Fruit fly (Drosophila melanogaster) whole organism, embryonic: ENCODE results near the gene CG34284.

Experiments
- ATbp ChIP-seq: fragments of 200-800 bp; sonication (Bioruptor generic); optimal IDR thresholded peaks from 2 replicates; lab custom pipeline; 2017; ENCODE audit warnings: missing biosample characterization, mild to moderate bottlenecking, missing genetic modification characterization, missing genetic modification reagents
- Bdp1 ChIP-seq: fragments of 200-800 bp; sonication (Bioruptor generic); optimal IDR thresholded peaks from 3 replicates; lab custom pipeline; 2016; ENCODE audit warnings: missing biosample characterization, missing genetic modification characterization
- C15 ChIP-seq: fragments of 200-800 bp; sonication (Bioruptor generic); IDR thresholded peaks from 3 replicates; pipeline ENCODE4 v1.3.6; 2022; ENCODE audit warnings: missing biosample characterization, missing genetic modification characterization
- CG10209 ChIP-seq: fragments of 200-800 bp; sonication (Bioruptor generic); optimal IDR thresholded peaks from 3 replicates; lab custom pipeline; 2017; ENCODE audit warnings: missing biosample characterization, mild to moderate bottlenecking, missing genetic modification characterization, missing genetic modification reagents
- CG10321 ChIP-seq: fragments of 200-800 bp; sonication (Bioruptor generic); IDR thresholded peaks from 2 replicates; pipeline ENCODE4 v1.3.6; 2022; ENCODE audit warnings: missing biosample characterization, missing genetic modification characterization
- CG11504 ChIP-seq: fragments of 200-800 bp; sonication (Bioruptor generic); optimal IDR thresholded peaks from 3 replicates; lab custom pipeline; 2019; ENCODE audit warnings: missing biosample characterization, mild to moderate bottlenecking, missing genetic modification characterization, moderate library complexity
- CG12071 ChIP-seq: fragments of 200-800 bp; sonication (Bioruptor generic); optimal IDR thresholded peaks from 3 replicates; lab custom pipeline; 2018; ENCODE audit warnings: missing biosample characterization, mild to moderate bottlenecking, missing genetic modification characterization
- CG13287 ChIP-seq: fragments of 200-800 bp; sonication (Bioruptor generic); IDR thresholded peaks from 2 replicates; pipeline ENCODE4 v1.3.6; 2022; ENCODE audit warnings: missing biosample characterization, missing genetic modification characterization; ENCODE audit not compliant: partially characterized antibody
- CG13775 ChIP-seq: fragments of 200-800 bp; sonication (Bioruptor generic); optimal IDR thresholded peaks from 3 replicates; lab custom pipeline; 2017; ENCODE audit warnings: missing biosample characterization, mild to moderate bottlenecking, missing genetic modification characterization
- CG15696 ChIP-seq: fragments of 200-800 bp; sonication (Bioruptor generic); optimal IDR thresholded peaks from 2 replicates; lab custom pipeline; 2019; ENCODE audit warnings: missing biosample characterization, mild to moderate bottlenecking, missing genetic modification characterization, moderate library complexity
- CG17186 ChIP-seq: fragments of 200-800 bp; sonication (Bioruptor generic); optimal IDR thresholded peaks from 3 replicates; lab custom pipeline; 2017; ENCODE audit warnings: missing biosample characterization, missing genetic modification reagents, missing genetic modification characterization
- CG17568 ChIP-seq: fragments of 200-800 bp; sonication (Bioruptor generic); optimal IDR thresholded peaks from 2 replicates; lab custom pipeline; 2018; ENCODE audit warnings: missing biosample characterization, mild to moderate bottlenecking, missing genetic modification characterization, moderate library complexity
- CG1832 ChIP-seq: fragments of 200-800 bp; sonication (Bioruptor generic); optimal IDR thresholded peaks from 2 replicates; lab custom pipeline; 2017; ENCODE audit warnings: missing biosample characterization, mild to moderate bottlenecking, missing genetic modification characterization, inconsistent platforms
- CG4360 ChIP-seq: fragments of 200-800 bp; sonication (Bioruptor generic); IDR thresholded peaks from 2 replicates; pipeline ENCODE4 v1.3.6; 2022; ENCODE audit warnings: missing biosample characterization, missing genetic modification characterization
- CG4707 ChIP-seq: fragments of 200-800 bp; sonication (Bioruptor generic); optimal IDR thresholded peaks from 2 replicates; lab custom pipeline; 2018; ENCODE audit warnings: missing biosample characterization, mild to moderate bottlenecking, missing genetic modification characterization, moderate library complexity
- CG6854 ChIP-seq: fragments of 200-800 bp; sonication (Bioruptor generic); optimal IDR thresholded peaks from 3 replicates; lab custom pipeline; 2017; ENCODE audit warnings: missing biosample characterization, mild to moderate bottlenecking, missing genetic modification characterization
- CG7357 ChIP-seq: fragments of 200-800 bp; sonication (Bioruptor generic); IDR thresholded peaks from 3 replicates; pipeline ENCODE4 v1.3.6; 2022; ENCODE audit warnings: missing biosample characterization, missing genetic modification characterization
- CG7786 ChIP-seq: fragments of 200-800 bp; sonication (Bioruptor generic); optimal IDR thresholded peaks from 2 replicates; lab custom pipeline; 2016; ENCODE audit warnings: missing biosample characterization, missing genetic modification characterization
- CG7963 ChIP-seq: fragments of 200-800 bp; sonication (Bioruptor generic); IDR thresholded peaks from 3 replicates; pipeline ENCODE4 v1.3.6; 2022; ENCODE audit warnings: missing biosample characterization, missing genetic modification characterization; ENCODE audit not compliant: partially characterized antibody
- CG8765 ChIP-seq: fragments of 200-800 bp; sonication (Bioruptor generic); IDR thresholded peaks from 2 replicates; pipeline ENCODE4 v1.3.6; 2022; ENCODE audit warnings: missing biosample characterization, missing genetic modification characterization
- D ChIP-seq, 2 experiments: fragments of 200-800 bp in 1 of 2; fragments of >200 bp in 1 of 2; sonication (Bioruptor generic) in 1 of 2; optimal IDR thresholded peaks; 2 replicates in 1 of 2; 3 replicates in 1 of 2; lab custom pipeline; 2017; ENCODE audit warnings: mild to moderate bottlenecking in 1 of 2, missing biosample characterization in 1 of 2, missing genetic modification characterization in 1 of 2, missing genetic modification reagents in 1 of 2
- Hmr ChIP-seq: fragments of 200-800 bp; sonication (Bioruptor generic); optimal IDR thresholded peaks from 3 replicates; lab custom pipeline; 2017; ENCODE audit warnings: mild to moderate bottlenecking, missing biosample characterization, missing genetic modification reagents, missing genetic modification characterization
- Hmx ChIP-seq: fragments of 200-800 bp; sonication (Bioruptor generic); optimal IDR thresholded peaks from 2 replicates; lab custom pipeline; 2016; ENCODE audit warnings: missing biosample characterization, missing genetic modification characterization
- MESR4 ChIP-seq: fragments of 200-800 bp; sonication (Bioruptor generic); optimal IDR thresholded peaks from 2 replicates; lab custom pipeline; 2018; ENCODE audit warnings: missing biosample characterization, mild to moderate bottlenecking, missing genetic modification characterization, moderate library complexity
- Mad ChIP-seq: fragments of 200-800 bp; sonication (Bioruptor generic); optimal IDR thresholded peaks from 2 replicates; lab custom pipeline; 2016; ENCODE audit warnings: missing biosample characterization, missing genetic modification characterization
- Med ChIP-seq: fragments of 200-800 bp; sonication (Bioruptor generic); peaks from one replicate; lab custom pipeline; 2016; ENCODE audit warnings: missing biosample characterization, missing genetic modification characterization, mild to moderate bottlenecking, inconsistent platforms, moderate library complexity
- PHDP ChIP-seq: fragments of 200-800 bp; sonication (Bioruptor generic); optimal IDR thresholded peaks from 3 replicates; lab custom pipeline; 2018; ENCODE audit warnings: missing biosample characterization, mild to moderate bottlenecking, missing genetic modification characterization, moderate library complexity
- Ssrp ChIP-seq: fragments of 200-800 bp; sonication (Bioruptor generic); optimal IDR thresholded peaks from 2 replicates; lab custom pipeline; 2018; ENCODE audit warnings: missing biosample characterization, mild to moderate bottlenecking, missing genetic modification characterization, moderate library complexity
- abd-A ChIP-seq: fragments of 200-800 bp; sonication (Bioruptor generic); optimal IDR thresholded peaks from 3 replicates; lab custom pipeline; 2019; ENCODE audit warnings: missing biosample characterization, mild to moderate bottlenecking, missing genetic modification characterization, moderate library complexity
- al ChIP-seq: fragments of 200-800 bp; sonication (Bioruptor generic); IDR thresholded peaks from 2 replicates; pipeline ENCODE4 v1.3.6; 2022; ENCODE audit warnings: missing biosample characterization, missing genetic modification characterization
- amos ChIP-seq: fragments of 200-800 bp; sonication (Bioruptor generic); IDR thresholded peaks from 2 replicates; pipeline ENCODE4 v1.3.6; 2022; ENCODE audit warnings: missing biosample characterization, missing genetic modification characterization; ENCODE audit not compliant: partially characterized antibody
- cg ChIP-seq: fragments of 200-800 bp; sonication (Bioruptor generic); optimal IDR thresholded peaks from 3 replicates; lab custom pipeline; 2019; ENCODE audit warnings: missing biosample characterization, mild to moderate bottlenecking, missing genetic modification characterization, moderate library complexity
- dmrt99B ChIP-seq: fragments of 200-800 bp; sonication (Bioruptor generic); optimal IDR thresholded peaks from 2 replicates; lab custom pipeline; 2018; ENCODE audit warnings: missing biosample characterization, mild to moderate bottlenecking, missing genetic modification characterization, moderate library complexity
- gsb-n ChIP-seq: fragments of 200-800 bp; sonication (Bioruptor generic); optimal IDR thresholded peaks from 3 replicates; lab custom pipeline; 2018; ENCODE audit warnings: missing biosample characterization, mild to moderate bottlenecking, missing genetic modification characterization
- hb ChIP-seq: fragments of 200-800 bp; sonication (Bioruptor generic); IDR thresholded peaks from 3 replicates; pipeline ENCODE4 v1.3.6; 2022; ENCODE audit warnings: missing biosample characterization, missing genetic modification characterization; ENCODE audit not compliant: partially characterized antibody
- insv ChIP-seq, 2 experiments: fragments of 200-800 bp; sonication (Bioruptor generic); optimal IDR thresholded peaks; 3 replicates each; lab custom pipeline; 2016 to 2018; ENCODE audit warnings: missing biosample characterization in 2 of 2, missing genetic modification characterization in 2 of 2
- maf-S ChIP-seq: fragments of 200-800 bp; sonication (Bioruptor generic); optimal IDR thresholded peaks from 2 replicates; lab custom pipeline; 2016; ENCODE audit warnings: missing biosample characterization, missing genetic modification characterization
- mam ChIP-seq: fragments of 200-800 bp; sonication (Bioruptor generic); optimal IDR thresholded peaks from 3 replicates; lab custom pipeline; 2016; ENCODE audit warnings: missing biosample characterization, missing genetic modification characterization
- mirr ChIP-seq: fragments of 200-800 bp; sonication (Bioruptor generic); optimal IDR thresholded peaks from 3 replicates; lab custom pipeline; 2018; ENCODE audit warnings: missing biosample characterization, mild to moderate bottlenecking, missing genetic modification characterization
- org-1 ChIP-seq: fragments of 200-800 bp; sonication (Bioruptor generic); optimal IDR thresholded peaks from 2 replicates; lab custom pipeline; 2017; ENCODE audit warnings: missing biosample characterization, missing genetic modification characterization
- pum ChIP-seq: fragments of 200-800 bp; sonication (Bioruptor generic); optimal IDR thresholded peaks from 2 replicates; lab custom pipeline; 2016; ENCODE audit warnings: missing biosample characterization, missing genetic modification characterization
- rib ChIP-seq: fragments of 200-800 bp; sonication (Bioruptor generic); IDR thresholded peaks from 2 replicates; pipeline ENCODE4 v1.3.6; 2022; ENCODE audit warnings: missing biosample characterization, missing genetic modification characterization
- ro ChIP-seq: fragments of 200-800 bp; sonication (Bioruptor generic); IDR thresholded peaks from 2 replicates; pipeline ENCODE4 v1.3.6; 2022; ENCODE audit warnings: missing biosample characterization, missing genetic modification characterization
- run ChIP-seq: fragments of 200-800 bp; sonication (Bioruptor generic); optimal IDR thresholded peaks from 3 replicates; lab custom pipeline; 2018; ENCODE audit warnings: missing biosample characterization, mild to moderate bottlenecking, missing genetic modification characterization
- seq ChIP-seq: fragments of 200-800 bp; sonication (Bioruptor generic); IDR thresholded peaks from 2 replicates; pipeline ENCODE4 v1.3.6; 2022; ENCODE audit warnings: missing biosample characterization, missing genetic modification characterization
- sqz ChIP-seq: fragments of 200-800 bp; sonication (Bioruptor generic); optimal IDR thresholded peaks from 3 replicates; lab custom pipeline; 2018; ENCODE audit warnings: missing biosample characterization, mild to moderate bottlenecking, missing genetic modification characterization
- stwl ChIP-seq: fragments of 200-800 bp; sonication (Bioruptor generic); optimal IDR thresholded peaks from 3 replicates; lab custom pipeline; 2018; ENCODE audit warnings: missing biosample characterization, mild to moderate bottlenecking, missing genetic modification characterization, moderate library complexity
- zen ChIP-seq: fragments of 200-800 bp; sonication (Bioruptor generic); optimal IDR thresholded peaks from 3 replicates; lab custom pipeline; 2018; ENCODE audit warnings: missing biosample characterization, mild to moderate bottlenecking, missing genetic modification characterization, moderate library complexity

The CG34284 gene

dm6 chr3R:18923802-18924635 is 21.3 kb upstream of the CG34284 start (continued):
- TF ChIP-seq seq (GFP tag; lab: Robert Waterston, UW) = no peak
- TF ChIP-seq CG11504 (tag; lab: Kevin White, UChicago) = peak; percentile 26
- TF ChIP-seq CG7357 (GFP tag; lab: Robert Waterston, UW) = no peak
- TF ChIP-seq zen (tag; lab: Kevin White, UChicago) = no peak
- TF ChIP-seq abd-A = no peak
- no peak for TF ChIP-seq Mad (GFP tag; lab: Kevin White, UChicago)
- no peak for TF ChIP-seq Hmr (GFP tag; lab: Kevin White, UChicago)
- TF ChIP-seq CG13287 (GFP tag; lab: Robert Waterston, UW) = no peak; the same call in 1 of the 2 replicates
- peak; percentile 94 for TF ChIP-seq CG10321 (GFP tag; lab: Robert Waterston, UW)
- no peak for TF ChIP-seq CG7963 (GFP tag; lab: Robert Waterston, UW)
- TF ChIP-seq ATbp (GFP tag; lab: Kevin White, UChicago) = no peak
- no peak for TF ChIP-seq rib (GFP tag; lab: Robert Waterston, UW)
- TF ChIP-seq CG8765 (GFP tag; lab: Robert Waterston, UW) = no peak
- TF ChIP-seq maf-S = no peak
- no peak for TF ChIP-seq PHDP (tag; lab: Kevin White, UChicago)
- TF ChIP-seq CG13775 = no peak
- TF ChIP-seq insv (GFP tag; optimal IDR thresholded peaks at IDR 0.05; lab: Kevin White, UChicago) = peak in 1 of 2 experiments; percentile 50
- TF ChIP-seq CG6854 (GFP tag; lab: Kevin White, UChicago) = no peak
- TF ChIP-seq pum (GFP tag; lab: Kevin White, UChicago) = no peak
- TF ChIP-seq Med (GFP tag; lab: Kevin White, UChicago) = peak; percentile 70
- no peak for TF ChIP-seq mirr (GFP tag; lab: Kevin White, UChicago)
- TF ChIP-seq mam (GFP tag; lab: Kevin White, UChicago) = no peak
- no peak for TF ChIP-seq ro (GFP tag; lab: Robert Waterston, UW)
- TF ChIP-seq run (tag; lab: Kevin White, UChicago) = no peak
- TF ChIP-seq sqz (GFP tag; lab: Kevin White, UChicago) = peak; percentile 67
- no peak for TF ChIP-seq dmrt99B (tag; lab: Kevin White, UChicago)
- no peak for TF ChIP-seq CG4707 (GFP tag; lab: Kevin White, UChicago)
- TF ChIP-seq CG17568 (GFP tag; lab: Kevin White, UChicago) = no peak
- TF ChIP-seq Ssrp (tag; lab: Kevin White, UChicago) = no peak
- TF ChIP-seq Hmx (GFP tag; lab: Kevin White, UChicago) = no peak
- TF ChIP-seq gsb-n (tag; lab: Kevin White, UChicago) = no peak
- no peak for TF ChIP-seq CG15696
- no peak for TF ChIP-seq CG7786 (GFP tag; lab: Kevin White, UChicago)
- no peak for TF ChIP-seq stwl (tag; lab: Kevin White, UChicago)
- TF ChIP-seq D (optimal IDR thresholded peaks at IDR 0.05; lab: Kevin White, UChicago) = no peak
- TF ChIP-seq D (GFP tag; optimal IDR thresholded peaks at IDR 0.05; lab: Kevin White, UChicago) = no peak
- peak; percentile 22; the same call in 1 of the 2 replicates for TF ChIP-seq amos (GFP tag; lab: Robert Waterston, UW)
- TF ChIP-seq C15 = no peak
- no peak for TF ChIP-seq org-1 (GFP tag; lab: Kevin White, UChicago)
- no peak for TF ChIP-seq CG17186 (GFP tag; lab: Kevin White, UChicago)
- no peak for TF ChIP-seq CG12071 (GFP tag; lab: Kevin White, UChicago)
- TF ChIP-seq CG10209 (GFP tag; lab: Kevin White, UChicago) = no peak
- TF ChIP-seq al (GFP tag; lab: Robert Waterston, UW) = no peak
- peak; percentile 96 for TF ChIP-seq CG4360 (GFP tag; lab: Robert Waterston, UW)
- peak; percentile 79 for TF ChIP-seq cg
- no peak for TF ChIP-seq MESR4 (GFP tag; lab: Kevin White, UChicago)
- peak; percentile 83 for TF ChIP-seq CG1832 (GFP tag; lab: Kevin White, UChicago)
- TF ChIP-seq hb = no peak
- TF ChIP-seq Bdp1 (GFP tag; lab: Kevin White, UChicago) = no peak
